Fruit fly (Drosophila melanogaster) whole organism, pupa: ENCODE results near the gene CG2224.

Experiments
- CG10348 ChIP-seq: fragments of 200-800 bp; sonication (Bioruptor generic); IDR thresholded peaks from 2 replicates; pipeline ENCODE4 v1.3.6; 2022; ENCODE audit warnings: missing biosample characterization, missing genetic modification characterization
- CG12605 ChIP-seq: fragments of 200-800 bp; sonication (Bioruptor generic); IDR thresholded peaks from 2 replicates; pipeline ENCODE4 v1.3.6; 2022; ENCODE audit warnings: missing biosample characterization, missing genetic modification characterization
- CG13204 ChIP-seq: fragments of 200-800 bp; sonication (Bioruptor generic); optimal IDR thresholded peaks from 2 replicates; lab custom pipeline; 2018; ENCODE audit warnings: missing biosample characterization, mild to moderate bottlenecking, missing genetic modification characterization, moderate library complexity
- CG14655 ChIP-seq: fragments of 200-800 bp; sonication (Bioruptor generic); optimal IDR thresholded peaks from 3 replicates; lab custom pipeline; 2017; ENCODE audit warnings: mild to moderate bottlenecking, missing biosample characterization, missing genetic modification reagents, missing genetic modification characterization
- CG15710 ChIP-seq: fragments of 200-800 bp; sonication (Bioruptor generic); optimal IDR thresholded peaks from 2 replicates; lab custom pipeline; 2018; ENCODE audit warnings: missing biosample characterization, mild to moderate bottlenecking, missing genetic modification characterization, moderate library complexity
- CG17806 ChIP-seq: fragments of 200-800 bp; sonication (Bioruptor generic); optimal IDR thresholded peaks from 2 replicates; lab custom pipeline; 2018; ENCODE audit warnings: missing biosample characterization, mild to moderate bottlenecking, missing genetic modification characterization, moderate library complexity
- CG32121 ChIP-seq: fragments of 200-800 bp; sonication (Bioruptor generic); IDR thresholded peaks from 2 replicates; pipeline ENCODE4 v1.3.6; 2022; ENCODE audit warnings: missing biosample characterization, missing genetic modification characterization
- CG34367 ChIP-seq: fragments of 200-800 bp; sonication (Bioruptor generic); optimal IDR thresholded peaks from 2 replicates; lab custom pipeline; 2018; ENCODE audit warnings: missing biosample characterization, mild to moderate bottlenecking, missing genetic modification characterization
- CG4496 ChIP-seq: fragments of 200-800 bp; sonication (Bioruptor generic); IDR thresholded peaks from 3 replicates; pipeline ENCODE4 v1.3.6; 2022; ENCODE audit warnings: missing biosample characterization, missing genetic modification characterization
- CG8159 ChIP-seq: fragments of 200-800 bp; sonication (Bioruptor generic); optimal IDR thresholded peaks from 3 replicates; lab custom pipeline; 2018; ENCODE audit warnings: missing biosample characterization, mild to moderate bottlenecking, missing genetic modification characterization, moderate library complexity
- CG8301 ChIP-seq: fragments of 200-800 bp; sonication (Bioruptor generic); optimal IDR thresholded peaks from 2 replicates; lab custom pipeline; 2018; ENCODE audit warnings: missing biosample characterization, mild to moderate bottlenecking, missing genetic modification characterization
- CG9948 ChIP-seq: fragments of 200-800 bp; sonication (Bioruptor generic); optimal IDR thresholded peaks from 2 replicates; lab custom pipeline; 2018; ENCODE audit warnings: missing biosample characterization, mild to moderate bottlenecking, missing genetic modification characterization, moderate library complexity
- D1 ChIP-seq: fragments of 200-800 bp; sonication (Bioruptor generic); optimal IDR thresholded peaks from 2 replicates; lab custom pipeline; 2018; ENCODE audit warnings: missing biosample characterization, mild to moderate bottlenecking, missing genetic modification characterization, moderate library complexity
- EcR ChIP-seq: fragments of 200-800 bp; sonication (Bioruptor generic); optimal IDR thresholded peaks from 3 replicates; lab custom pipeline; 2019; ENCODE audit warnings: missing biosample characterization, missing genetic modification characterization, mild to moderate bottlenecking, moderate library complexity, missing genetic modification reagents
- Ets98B ChIP-seq: fragments of 200-800 bp; sonication (Bioruptor generic); IDR thresholded peaks from 2 replicates; pipeline ENCODE4 v1.3.6; 2022; ENCODE audit warnings: missing biosample characterization, missing genetic modification characterization
- Pif1A ChIP-seq: fragments of 200-800 bp; sonication (Bioruptor generic); optimal IDR thresholded peaks from 3 replicates; lab custom pipeline; 2016; ENCODE audit warnings: missing biosample characterization, missing genetic modification characterization
- Pif1B ChIP-seq: fragments of 200-800 bp; sonication (Bioruptor generic); optimal IDR thresholded peaks from 3 replicates; lab custom pipeline; 2016; ENCODE audit warnings: missing biosample characterization, missing genetic modification characterization
- Snoo ChIP-seq: fragments of 200-800 bp; sonication (Bioruptor generic); optimal IDR thresholded peaks from 3 replicates; lab custom pipeline; 2017; ENCODE audit warnings: missing biosample characterization, mild to moderate bottlenecking, missing genetic modification characterization, inconsistent platforms
- fd96Ca ChIP-seq: fragments of 200-800 bp; sonication (Bioruptor generic); IDR thresholded peaks from 3 replicates; pipeline ENCODE4 v1.3.6; 2022; ENCODE audit warnings: missing biosample characterization, missing genetic modification characterization
- gl ChIP-seq: fragments of 200-800 bp; sonication (Bioruptor generic); optimal IDR thresholded peaks from 2 replicates; lab custom pipeline; 2018; ENCODE audit warnings: missing biosample characterization, mild to moderate bottlenecking, missing genetic modification characterization
- rn ChIP-seq: fragments of 200-800 bp; sonication (Bioruptor generic); IDR thresholded peaks from 2 replicates; pipeline ENCODE4 v1.3.6; 2022; ENCODE audit warnings: missing biosample characterization, missing genetic modification characterization

Gene CG2224

DNA sequence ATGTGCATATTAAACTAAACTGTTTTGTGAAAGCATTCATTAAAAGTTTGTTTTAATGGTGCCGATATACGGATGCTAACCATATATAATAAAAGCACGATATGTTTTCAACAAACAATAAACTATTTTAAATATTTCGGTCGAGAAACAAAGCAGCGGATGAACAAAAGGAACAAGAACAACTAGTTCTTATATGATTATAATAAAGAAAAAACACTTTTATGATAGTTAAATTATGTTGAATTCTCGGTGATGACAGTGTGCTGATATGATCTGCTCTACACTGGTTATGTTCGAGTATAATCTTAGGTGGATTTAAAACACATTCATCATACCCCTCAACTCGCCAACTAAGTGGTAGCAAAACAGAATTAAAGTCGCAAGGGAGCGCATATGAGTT lies 16.8 kb upstream of the CG2224 start:
- TF ChIP-seq rn (GFP tag; lab: Robert Waterston, UW) (no peak), D1 (tag; lab: Kevin White, UChicago) (no peak), EcR (GFP tag; lab: Kevin White, UChicago) (no peak), CG13204 (GFP tag; lab: Kevin White, UChicago) (no peak), CG14655 (GFP tag; lab: Kevin White, UChicago) (no peak), fd96Ca (GFP tag; lab: Robert Waterston, UW) (no peak), CG9948 (tag; lab: Kevin White, UChicago) (no peak), CG8301 (no peak), Ets98B (GFP tag; lab: Robert Waterston, UW) (no peak), CG8159 (tag; lab: Kevin White, UChicago) (no peak), CG32121 (GFP tag; lab: Robert Waterston, UW) (no peak), CG10348 (no peak), CG17806 (tag; lab: Kevin White, UChicago) (no peak), Snoo (tag; lab: Kevin White, UChicago) (no peak)
- TF ChIP-seq, all 21 proteins: peak for 0

DNA sequence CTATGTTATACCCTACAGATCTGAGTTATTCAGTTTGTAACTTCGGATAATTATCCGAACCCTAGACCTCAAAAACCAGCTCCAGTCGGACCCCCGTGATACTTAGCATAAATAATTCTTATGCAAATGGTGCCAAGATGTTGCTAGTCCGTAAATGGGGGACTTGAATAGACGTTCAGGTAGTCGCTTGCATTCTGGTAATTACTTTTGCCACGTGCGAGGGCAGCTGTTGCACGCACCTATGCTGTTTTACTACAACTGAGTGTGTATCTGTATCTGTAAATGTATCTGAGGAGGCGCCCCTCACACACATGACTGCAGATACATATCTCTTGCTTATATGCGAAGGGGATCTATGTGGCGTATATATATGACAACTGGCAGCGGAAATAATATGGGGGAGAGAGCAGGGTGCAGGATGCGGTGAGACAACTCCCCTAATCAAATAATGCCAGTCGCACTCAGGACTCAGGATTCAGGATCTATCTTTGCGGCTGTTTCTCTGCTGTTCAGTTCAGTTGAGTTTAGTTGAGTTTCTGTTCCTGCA lies 15.6 kb upstream of the CG2224 start:
- TF ChIP-seq CG34367 (no peak), Pif1B (GFP tag; lab: Kevin White, UChicago) (no peak), CG4496 (GFP tag; lab: Robert Waterston, UW) (no peak), CG12605 (GFP tag; lab: Robert Waterston, UW) (no peak), CG32121 (GFP tag; lab: Robert Waterston, UW) (no peak), rn (GFP tag; lab: Robert Waterston, UW) (no peak), EcR (GFP tag; lab: Kevin White, UChicago) (no peak), Snoo (tag; lab: Kevin White, UChicago) (no peak), CG17806 (tag; lab: Kevin White, UChicago) (no peak), gl (tag; lab: Kevin White, UChicago) (no peak), D1 (tag; lab: Kevin White, UChicago) (no peak), CG15710 (no peak)

DNA sequence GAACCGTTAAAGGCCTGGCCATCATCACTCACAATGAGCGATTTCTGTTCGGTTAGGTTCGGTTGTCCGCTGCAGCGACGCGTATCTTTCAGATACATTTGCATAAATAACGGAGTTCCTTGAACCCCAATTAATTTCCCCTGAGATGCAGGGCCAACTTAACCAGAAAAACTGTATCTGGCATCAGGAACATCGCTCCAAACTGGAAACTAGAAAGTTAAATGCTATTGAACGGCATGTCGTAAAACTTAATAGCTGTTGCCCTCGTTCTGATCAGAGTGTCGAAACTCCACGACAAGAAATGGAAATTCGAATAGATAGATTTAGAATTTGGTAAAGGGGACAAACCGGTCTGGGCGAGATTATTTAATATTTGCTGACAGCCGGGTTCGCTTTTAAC lies 13.2 kb upstream of the CG2224 start:
- no peak for TF ChIP-seq CG4496 (GFP tag; lab: Robert Waterston, UW)
- no peak for TF ChIP-seq Snoo (tag; lab: Kevin White, UChicago)
- peak; percentile 59 for TF ChIP-seq EcR (GFP tag; lab: Kevin White, UChicago)

DNA sequence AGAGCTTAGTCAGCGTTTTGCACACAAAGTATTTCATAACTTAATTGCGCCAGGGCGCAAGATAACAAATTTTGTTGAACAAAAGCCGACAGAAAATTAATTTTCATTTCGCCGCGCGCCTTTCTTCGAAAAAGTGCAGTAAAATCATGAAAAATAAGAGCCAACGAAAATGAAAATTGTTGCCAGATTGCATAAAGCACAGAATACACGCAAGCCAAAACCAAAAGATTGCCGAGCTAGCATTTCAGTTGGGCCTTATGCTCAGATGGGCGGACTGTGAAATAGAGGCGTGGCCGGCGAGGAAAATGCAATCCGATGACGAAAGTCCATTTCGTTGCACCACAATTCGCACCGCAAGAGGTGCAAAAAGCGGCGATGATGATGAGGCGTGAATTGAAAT lies 11.6 kb upstream of the CG2224 start:
- TF ChIP-seq CG34367: no peak
- TF ChIP-seq CG12605 (GFP tag; lab: Robert Waterston, UW): no peak
- no peak for TF ChIP-seq fd96Ca (GFP tag; lab: Robert Waterston, UW)
- no peak for TF ChIP-seq CG15710
- no peak for TF ChIP-seq Snoo (tag; lab: Kevin White, UChicago)
- no peak for TF ChIP-seq CG8159 (tag; lab: Kevin White, UChicago)
- no peak for TF ChIP-seq Ets98B (GFP tag; lab: Robert Waterston, UW)
- no peak for TF ChIP-seq CG8301
- TF ChIP-seq CG4496 (GFP tag; lab: Robert Waterston, UW): no peak
- TF ChIP-seq CG13204 (GFP tag; lab: Kevin White, UChicago): no peak
- no peak for TF ChIP-seq CG14655 (GFP tag; lab: Kevin White, UChicago)
- TF ChIP-seq D1 (tag; lab: Kevin White, UChicago): no peak
- no peak for TF ChIP-seq CG32121 (GFP tag; lab: Robert Waterston, UW)
- TF ChIP-seq CG17806 (tag; lab: Kevin White, UChicago): no peak
- no peak for TF ChIP-seq CG9948 (tag; lab: Kevin White, UChicago)
- no peak for TF ChIP-seq Pif1A
- TF ChIP-seq, all 21 proteins: peak for 0

DNA sequence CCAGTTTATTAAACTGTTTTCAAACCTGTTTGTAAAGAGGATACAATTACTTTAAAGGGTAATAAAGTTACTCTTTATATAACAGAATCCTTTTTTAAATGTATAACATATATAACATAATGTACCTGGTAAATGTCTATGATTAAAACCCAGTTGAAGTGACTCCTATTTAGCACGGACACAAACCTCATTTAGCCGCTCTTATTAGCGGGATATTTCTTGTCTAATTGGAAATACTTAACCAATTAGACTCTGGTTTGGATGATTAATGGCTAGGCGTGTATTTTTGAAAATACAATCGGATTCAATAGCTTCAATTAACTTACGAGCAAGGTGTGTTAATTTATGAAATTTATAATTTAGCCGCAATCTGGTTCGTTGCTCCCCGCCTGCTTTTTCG lies 8.0 kb upstream of the CG2224 start:
- TF ChIP-seq Pif1A (no peak), CG10348 (no peak), gl (tag; lab: Kevin White, UChicago) (no peak), CG12605 (GFP tag; lab: Robert Waterston, UW) (no peak), Ets98B (GFP tag; lab: Robert Waterston, UW) (no peak), Snoo (tag; lab: Kevin White, UChicago) (no peak), fd96Ca (GFP tag; lab: Robert Waterston, UW) (no peak), CG8301 (no peak), CG4496 (GFP tag; lab: Robert Waterston, UW) (no peak), CG14655 (GFP tag; lab: Kevin White, UChicago) (no peak), D1 (tag; lab: Kevin White, UChicago) (no peak)

DNA sequence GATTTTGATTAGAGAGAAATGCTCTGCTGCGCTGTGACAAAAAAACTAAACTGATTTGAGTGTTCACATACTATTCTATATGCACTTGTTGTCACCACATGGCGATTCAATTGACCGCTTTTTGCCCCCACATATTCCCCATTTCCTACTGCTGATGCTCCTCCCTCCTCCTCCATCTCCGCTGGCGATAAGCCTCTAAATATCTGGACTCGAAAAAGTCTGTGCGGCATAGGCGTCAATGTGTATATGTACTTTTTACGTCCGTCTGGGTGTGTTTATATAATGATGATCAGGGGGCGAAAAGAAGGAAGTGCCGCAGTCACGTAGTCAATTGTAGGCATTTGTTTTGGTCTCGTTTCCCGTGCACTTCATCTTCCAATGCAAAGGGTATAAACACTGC lies 7.4 kb upstream of the CG2224 start:
- TF ChIP-seq CG4496 (GFP tag; lab: Robert Waterston, UW) (peak; percentile 14; the same call in 1 of the 3 replicates), D1 (tag; lab: Kevin White, UChicago) (no peak), fd96Ca (GFP tag; lab: Robert Waterston, UW) (peak; percentile 38; the same call in 1 of the 3 replicates), Snoo (tag; lab: Kevin White, UChicago) (no peak), Ets98B (GFP tag; lab: Robert Waterston, UW) (no peak), CG9948 (tag; lab: Kevin White, UChicago) (no peak), Pif1A (no peak), CG12605 (GFP tag; lab: Robert Waterston, UW) (no peak)
